Worm (Caenorhabditis elegans): ENCODE results near the gene Y17D7B.4.

The Y17D7B.4 gene

DNA sequence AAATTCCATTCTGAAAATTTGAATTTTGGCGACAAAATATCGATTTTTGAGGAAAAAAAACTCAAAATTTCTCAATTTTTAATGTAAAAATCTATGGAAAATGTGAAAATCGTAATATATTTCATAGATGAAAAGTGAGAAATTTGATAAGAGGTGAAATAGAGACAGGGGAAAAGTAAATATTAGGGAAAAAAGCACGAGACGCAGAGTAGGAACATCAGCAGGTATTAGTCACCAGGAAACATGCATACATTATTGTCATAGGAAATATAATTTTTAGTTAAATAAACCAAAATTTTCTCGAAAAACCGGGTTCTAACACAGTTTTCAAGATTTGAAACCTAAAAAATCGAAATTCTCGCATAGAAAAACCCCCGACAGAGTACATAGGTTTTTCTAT lies 24.3 kb upstream of the Y17D7B.4 start, which contains the start of gene nhr-170:
Gene nhr-170, minus strand, starts transcription at position 16 of the 400 bp plus-strand sequence.
- TF ChIP-seq spr-1 (tag; optimal IDR thresholded peaks at IDR 0.05) (no peak), aha-1 (tag) (peak; percentile 21), mes-2 (tag; optimal IDR thresholded peaks at IDR 0.05; ENCODE audit: poor library complexity, severe bottlenecking) (no peak), lsy-2 (tag; optimal IDR thresholded peaks at IDR 0.05) (no peak), tag-97 (GFP tag; IDR thresholded peaks at IDR 0.05) (no peak), dpl-1 (GFP tag; optimal IDR thresholded peaks at IDR 0.05) (no peak), mdt-29 (GFP tag; IDR thresholded peaks at IDR 0.05) (no peak), hlh-30 (tag; optimal IDR thresholded peaks at IDR 0.05; ENCODE audit: insufficient read depth) (peak; percentile 50), zip-2 (tag; optimal IDR thresholded peaks at IDR 0.05) (no peak), daf-16 (GFP tag; optimal IDR thresholded peaks at IDR 0.05) (no peak), daf-16 (tag; optimal IDR thresholded peaks at IDR 0.05) (peak; percentile 24), lir-3 (tag; optimal IDR thresholded peaks at IDR 0.05) (no peak), zfp-3 (GFP tag; conservative IDR thresholded peaks at IDR 0.05) (no peak), T20F7.1 (GFP tag; optimal IDR thresholded peaks at IDR 0.05) (no peak), daf-12 (tag; optimal IDR thresholded peaks at IDR 0.05) (no peak), zfp-2 (tag; optimal IDR thresholded peaks at IDR 0.05) (no peak), hmg-1.1 (GFP tag; IDR thresholded peaks at IDR 0.05) (no peak)

DNA sequence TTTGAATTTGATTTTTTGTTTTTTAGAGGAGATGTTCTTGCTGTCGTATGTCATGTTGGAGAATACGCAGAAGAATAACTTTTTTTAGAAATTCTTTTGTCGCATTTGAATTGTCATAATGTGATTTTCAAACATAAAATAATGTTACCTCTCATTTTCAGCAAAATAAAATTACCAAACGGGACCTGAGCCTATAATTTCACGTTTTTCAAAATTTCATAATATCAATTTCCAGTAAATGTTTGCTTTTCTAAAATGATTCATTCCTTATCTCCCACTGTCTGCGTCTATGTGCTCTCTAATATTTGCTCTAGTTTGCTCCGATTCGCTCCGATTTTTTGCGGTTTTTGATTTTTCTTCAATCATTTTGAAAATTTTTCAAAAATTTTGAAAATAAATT lies 14.2 kb upstream of the Y17D7B.4 start, which contains the start of gene nhr-231:
Gene nhr-231, plus strand, starts transcription at position 301 of the 400 bp plus-strand sequence.
- TF ChIP-seq aha-1 (tag) (peak; percentile 4), vab-7 (GFP tag; IDR thresholded peaks at IDR 0.05) (no peak)

DNA sequence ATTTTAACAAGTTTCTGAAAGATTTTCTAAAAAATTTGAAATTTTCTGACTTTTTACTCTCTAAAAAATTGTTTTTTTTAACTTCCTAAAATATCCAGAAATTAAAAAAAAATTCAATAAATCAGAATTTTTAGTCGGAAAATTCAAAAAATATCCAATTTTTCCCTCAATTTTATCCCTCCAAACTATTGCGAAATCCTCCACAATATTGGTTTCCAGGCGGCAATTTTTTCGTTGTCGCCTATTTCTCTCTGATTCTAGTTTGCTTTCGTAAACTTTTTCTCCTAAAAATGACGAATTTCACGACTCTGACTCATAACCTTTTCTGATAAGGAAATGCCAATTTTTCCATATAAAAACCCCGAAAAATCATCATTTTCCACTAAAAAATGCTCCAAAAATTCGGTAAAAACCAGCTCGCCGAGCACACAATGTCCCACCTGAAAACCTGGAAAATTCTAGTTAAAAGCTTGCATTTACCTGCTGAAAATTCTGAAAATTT lies 11.0 kb upstream of the Y17D7B.4 start, which contains the start of gene Y17D7B.2:
Gene Y17D7B.2, plus strand, starts transcription at position 323 of the 502 bp plus-strand sequence.
- TF ChIP-seq spr-1 (tag; optimal IDR thresholded peaks at IDR 0.05), result no peak
- no peak for TF ChIP-seq lsy-2 (tag; optimal IDR thresholded peaks at IDR 0.05)
- TF ChIP-seq unc-62 (GFP tag; optimal IDR thresholded peaks at IDR 0.05 in 1 of 2), result no peak
- TF ChIP-seq unc-62 (tag; optimal IDR thresholded peaks at IDR 0.05), result no peak
- TF ChIP-seq ceh-82 (tag; optimal IDR thresholded peaks at IDR 0.05), result no peak
- TF ChIP-seq madf-5 (GFP tag; IDR thresholded peaks at IDR 0.05), result no peak
- no peak for TF ChIP-seq ZK546.5 (tag; optimal IDR thresholded peaks at IDR 0.05)
- TF ChIP-seq lim-7 (GFP tag; IDR thresholded peaks at IDR 0.05), result no peak
- TF ChIP-seq lin-29 (GFP tag; IDR thresholded peaks at IDR 0.05), result no peak
- TF ChIP-seq nhr-76 (tag; optimal IDR thresholded peaks at IDR 0.05), result no peak
- TF ChIP-seq nhr-6 (tag; optimal IDR thresholded peaks at IDR 0.05), result peak; percentile 62
- no peak for TF ChIP-seq php-3 (GFP tag; IDR thresholded peaks at IDR 0.05)
- no peak for TF ChIP-seq ama-1 (optimal IDR thresholded peaks at IDR 0.05)
- TF ChIP-seq fos-1 (tag; optimal IDR thresholded peaks at IDR 0.05), result no peak
- TF ChIP-seq madf-9 (GFP tag; conservative IDR thresholded peaks at IDR 0.05), result no peak
- TF ChIP-seq zip-2 (tag; optimal IDR thresholded peaks at IDR 0.05), result peak; percentile 73
- no peak for TF ChIP-seq nhr-25 (tag; optimal IDR thresholded peaks at IDR 0.05; ENCODE audit: borderline replicate concordance, insufficient read depth)
- no peak for TF ChIP-seq vab-7 (GFP tag; IDR thresholded peaks at IDR 0.05)
- no peak for TF ChIP-seq F49E8.2 (tag; optimal IDR thresholded peaks at IDR 0.05; ENCODE audit: borderline replicate concordance)
- no peak for TF ChIP-seq snpc-1.2 (GFP tag; IDR thresholded peaks at IDR 0.05)
- TF ChIP-seq mdl-1 (tag; optimal IDR thresholded peaks at IDR 0.05), result no peak
- peak; percentile 39 for TF ChIP-seq dmd-6 (GFP tag; IDR thresholded peaks at IDR 0.05)

DNA sequence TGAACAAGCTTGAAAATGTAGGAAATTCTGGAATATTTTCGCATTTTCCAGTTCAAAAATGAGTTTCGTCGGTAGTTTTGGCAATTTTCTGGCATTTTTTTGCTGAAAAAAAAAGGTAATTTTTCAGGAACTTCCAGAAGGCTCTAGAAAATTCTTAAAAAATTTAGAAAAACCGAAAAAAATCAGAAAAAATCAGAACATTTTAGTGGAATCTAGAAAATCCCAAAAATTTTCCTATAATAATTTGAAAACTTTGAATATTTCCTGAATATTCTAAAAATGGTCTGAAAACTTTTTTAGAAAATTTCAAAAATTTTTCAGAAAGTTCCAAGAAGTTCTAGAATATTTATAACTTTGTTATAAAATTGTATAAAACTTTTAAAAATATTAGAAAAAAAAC lies 10.2 kb upstream of the Y17D7B.4 start, which contains the start of gene Y17D7B.3:
Gene Y17D7B.3, minus strand, starts transcription at position 101 of the 400 bp plus-strand sequence.
- no peak for TF ChIP-seq spr-1 (tag; optimal IDR thresholded peaks at IDR 0.05)
- TF ChIP-seq ceh-82 (tag; optimal IDR thresholded peaks at IDR 0.05), result no peak
- TF ChIP-seq hif-1 (tag; optimal IDR thresholded peaks at IDR 0.05), result no peak
- TF ChIP-seq daf-16 (GFP tag; optimal IDR thresholded peaks at IDR 0.05), result no peak
- TF ChIP-seq daf-16 (tag; optimal IDR thresholded peaks at IDR 0.05), result no peak
- no peak for TF ChIP-seq ZK546.5 (tag; optimal IDR thresholded peaks at IDR 0.05)

Data from whole organism, L4 larva.